Worm (Caenorhabditis elegans) whole organism, L2 larva: Measurements from ENCODE around the gene Y43F8C.17.
"Not testable (repeated sequence)": the region's sequence is repeated elsewhere in the genome, so short reads cannot be mapped to it uniquely, and the experiment has no call there.

Experiments
- C34F6.9 ChIP-seq: fragments of 150-350 bp; optimal IDR thresholded peaks from 2 replicates; lab custom pipeline; 2014; ENCODE audit warnings: missing biosample characterization, missing genetic modification characterization
- R02D3.7 ChIP-seq: fragments of 150-350 bp; optimal IDR thresholded peaks from 2 replicates; lab custom pipeline; 2014; ENCODE audit warnings: missing biosample characterization, missing genetic modification characterization
- alr-1 ChIP-seq: fragments of 150-350 bp; optimal IDR thresholded peaks from 2 replicates; lab custom pipeline; 2014; ENCODE audit warnings: missing biosample characterization, missing genetic modification characterization
- aly-2 ChIP-seq: fragments of 150-350 bp; optimal IDR thresholded peaks from 2 replicates; lab custom pipeline; 2014; ENCODE audit warnings: missing biosample characterization, missing genetic modification characterization
- blmp-1 ChIP-seq: sonication (generic microtip); optimal IDR thresholded peaks from 2 replicates; lab custom pipeline; 2017; ENCODE audit warnings: missing genetic modification characterization, mild to moderate bottlenecking, missing compliant biosample characterization, antibody characterized with exemption, moderate library complexity; ENCODE audit not compliant: insufficient read depth
- ceh-16 ChIP-seq: fragments of 150-350 bp; optimal IDR thresholded peaks from 2 replicates; lab custom pipeline; 2014; ENCODE audit warnings: missing biosample characterization, missing genetic modification characterization
- ceh-82 ChIP-seq: fragments of 150-350 bp; optimal IDR thresholded peaks from 2 replicates; lab custom pipeline; 2014; ENCODE audit warnings: missing biosample characterization, missing genetic modification characterization
- crh-2 ChIP-seq: sonication (generic microtip); optimal IDR thresholded peaks from 2 replicates; lab custom pipeline; 2017; ENCODE audit warnings: missing biosample characterization, missing genetic modification characterization
- dmd-4 ChIP-seq: sonication (generic microtip); optimal IDR thresholded peaks from 2 replicates; lab custom pipeline; 2017; ENCODE audit warnings: missing biosample characterization, missing genetic modification characterization
- egl-27 ChIP-seq: sonication (generic microtip); optimal IDR thresholded peaks from 3 replicates; lab custom pipeline; 2017; ENCODE audit warnings: missing biosample characterization, missing genetic modification reagents, missing genetic modification characterization
- elt-3 ChIP-seq: sonication (generic microtip); optimal IDR thresholded peaks from 2 replicates; lab custom pipeline; 2017; ENCODE audit warnings: missing biosample characterization, missing genetic modification characterization
- fos-1 ChIP-seq: fragments of 150-350 bp; optimal IDR thresholded peaks from 2 replicates; lab custom pipeline; 2014; ENCODE audit warnings: missing biosample characterization, missing genetic modification characterization
- gmeb-1 ChIP-seq: fragments of 150-350 bp; optimal IDR thresholded peaks from 2 replicates; lab custom pipeline; 2014; ENCODE audit warnings: missing biosample characterization, missing genetic modification characterization
- mdl-1 ChIP-seq, 2 experiments: fragments of 150-350 bp in 1 of 2; sonication (generic microtip) in 1 of 2; optimal IDR thresholded peaks; 2 replicates each; lab custom pipeline; 2017; ENCODE audit warnings: missing biosample characterization in 2 of 2, missing genetic modification characterization in 2 of 2
- nhr-10 ChIP-seq: sonication (generic microtip); optimal IDR thresholded peaks from 2 replicates; lab custom pipeline; 2017; ENCODE audit warnings: missing biosample characterization, missing genetic modification characterization
- nhr-11 ChIP-seq: fragments of 150-350 bp; optimal IDR thresholded peaks from 2 replicates; lab custom pipeline; 2014; ENCODE audit warnings: missing biosample characterization, missing genetic modification characterization
- nhr-129 ChIP-seq: fragments of 150-350 bp; optimal IDR thresholded peaks from 2 replicates; lab custom pipeline; 2014; ENCODE audit warnings: missing biosample characterization, missing genetic modification characterization
- nhr-21 ChIP-seq: fragments of 150-350 bp; optimal IDR thresholded peaks from 2 replicates; lab custom pipeline; 2014; ENCODE audit warnings: missing biosample characterization, missing genetic modification characterization
- nhr-237 ChIP-seq: fragments of 150-350 bp; optimal IDR thresholded peaks from 2 replicates; lab custom pipeline; 2014; ENCODE audit warnings: missing biosample characterization, missing genetic modification characterization
- nhr-25 ChIP-seq: fragments of 150-350 bp; sonication (generic microtip); optimal IDR thresholded peaks from 3 replicates; lab custom pipeline; 2014; ENCODE audit warnings: missing biosample characterization, missing genetic modification characterization
- nhr-6 ChIP-seq: fragments of 150-350 bp; optimal IDR thresholded peaks from 2 replicates; lab custom pipeline; 2014; ENCODE audit warnings: missing biosample characterization, missing genetic modification characterization
- nhr-77 ChIP-seq: fragments of 150-350 bp; optimal IDR thresholded peaks from 2 replicates; lab custom pipeline; 2014; ENCODE audit warnings: missing biosample characterization, missing genetic modification characterization
- sem-4 ChIP-seq: fragments of 150-350 bp; optimal IDR thresholded peaks from 2 replicates; lab custom pipeline; 2014; ENCODE audit warnings: missing biosample characterization, missing genetic modification reagents, missing genetic modification characterization
- sma-3 ChIP-seq: sonication (generic microtip); optimal IDR thresholded peaks from 2 replicates; lab custom pipeline; 2016; ENCODE audit warnings: missing genetic modification reagents, missing genetic modification characterization, missing compliant biosample characterization
- sma-9 ChIP-seq, 2 experiments: fragments of 150-350 bp in 1 of 2; sonication (generic microtip) in 1 of 2; optimal IDR thresholded peaks; 2 replicates each; lab custom pipeline; 2014 to 2016; ENCODE audit warnings: missing genetic modification characterization in 2 of 2, mild to moderate bottlenecking in 1 of 2, missing biosample characterization in 1 of 2, missing compliant biosample characterization in 1 of 2, missing genetic modification reagents in 1 of 2, moderate library complexity in 1 of 2
- unc-55 ChIP-seq: fragments of 150-350 bp; sonication (generic microtip); optimal IDR thresholded peaks from 3 replicates; lab custom pipeline; 2014; ENCODE audit warnings: missing biosample characterization, missing genetic modification reagents, missing genetic modification characterization
- unc-62 ChIP-seq: fragments of 150-350 bp; optimal IDR thresholded peaks from 2 replicates; lab custom pipeline; 2014; ENCODE audit warnings: missing biosample characterization, missing genetic modification reagents, missing genetic modification characterization
- zag-1 ChIP-seq: fragments of 150-350 bp; optimal IDR thresholded peaks from 2 replicates; lab custom pipeline; 2014; ENCODE audit warnings: missing biosample characterization, missing genetic modification characterization
- ztf-1 ChIP-seq: fragments of 200-800 bp; sonication (Bioruptor generic); conservative IDR thresholded peaks from 2 replicates; pipeline ENCODE4 v1.3.6; 2022; ENCODE audit warnings: missing genetic modification characterization, missing compliant biosample characterization

Y43F8C.17 gene

DNA sequence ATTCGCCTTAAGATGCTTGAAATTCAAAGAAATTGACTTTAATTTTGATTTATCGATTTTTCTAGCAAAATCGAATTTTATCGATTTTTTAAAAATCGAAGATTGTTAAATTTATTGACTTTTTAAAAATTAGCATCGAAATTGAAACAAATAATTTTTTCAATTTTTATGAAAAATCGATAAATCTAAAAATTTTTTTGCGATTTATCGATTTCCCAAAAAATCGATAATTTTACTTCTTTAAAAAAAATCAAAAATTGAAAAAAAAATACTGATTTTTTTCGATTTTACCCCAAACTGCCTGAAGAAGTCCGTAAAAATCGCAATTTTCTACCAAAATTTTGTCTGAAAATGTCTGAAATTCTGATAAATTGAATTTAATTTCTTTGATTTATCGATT lies 24.0 kb upstream of the Y43F8C.17 start:
- TF ChIP-seq elt-3 (tag; lab: Kevin White, UChicago): no peak
- no peak for TF ChIP-seq nhr-6 (tag; lab: Kevin White, UChicago)
- TF ChIP-seq nhr-10 (tag; lab: Kevin White, UChicago): no peak
- no peak for TF ChIP-seq sma-3 (GFP tag; lab: Kevin White, UChicago)
- no peak for TF ChIP-seq ceh-16 (tag; lab: Kevin White, UChicago)
- no peak for TF ChIP-seq fos-1 (tag; lab: Kevin White, UChicago)
- TF ChIP-seq nhr-237 (tag; lab: Kevin White, UChicago): no peak
- no peak for TF ChIP-seq egl-27 (tag; lab: Kevin White, UChicago)
- no peak for TF ChIP-seq mdl-1 (tag; optimal IDR thresholded peaks at IDR 0.05; lab: Kevin White, UChicago)

DNA sequence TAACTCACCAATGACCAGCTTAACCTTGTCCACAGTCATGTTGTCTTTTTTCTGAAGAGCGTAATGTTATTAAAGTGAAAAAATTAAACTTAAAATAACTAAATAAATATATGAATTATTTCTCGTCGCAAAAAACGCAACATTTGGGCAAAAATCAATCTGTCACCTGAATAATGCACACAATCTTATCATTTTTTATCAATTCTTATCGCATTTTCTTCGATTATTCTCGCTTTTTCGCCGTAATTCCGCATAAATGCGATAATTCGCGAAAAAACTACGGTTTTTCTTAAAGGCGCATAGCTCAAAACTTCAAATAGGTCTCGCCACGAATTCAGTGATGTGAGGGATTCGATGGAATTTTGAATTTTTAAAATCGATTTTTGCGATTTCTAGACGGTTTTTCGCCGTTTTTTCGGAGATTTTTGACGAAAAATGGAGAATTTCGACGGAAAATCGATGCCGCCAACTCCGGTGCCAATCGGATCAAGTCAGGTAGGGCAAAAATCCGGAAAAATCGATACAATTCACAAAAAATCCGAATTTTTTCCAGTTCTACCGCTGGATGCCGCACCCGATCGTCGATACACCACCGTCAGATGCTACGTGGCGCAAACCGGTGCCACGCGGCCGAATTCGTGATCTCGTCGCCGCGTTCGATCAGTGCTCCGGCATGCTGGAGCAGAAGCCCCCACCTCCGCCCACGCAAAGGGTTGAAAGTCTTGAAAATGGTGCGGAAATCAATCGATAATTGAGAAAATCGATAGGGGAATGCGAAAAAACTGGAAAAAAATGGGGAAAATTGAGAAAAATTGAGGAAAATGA lies 18.4 kb upstream of the Y43F8C.17 start, which contains the start of the genes Y43F8C.13 and ani-3:
Gene Y43F8C.13, minus strand, starts transcription at position 51 of the 825 bp plus-strand sequence.
Gene ani-3, plus strand, starts transcription at position 385 of the 825 bp plus-strand sequence.
- TF ChIP-seq nhr-11 (tag; lab: Kevin White, UChicago) (no peak), fos-1 (tag; lab: Kevin White, UChicago) (peak; percentile 80)

DNA sequence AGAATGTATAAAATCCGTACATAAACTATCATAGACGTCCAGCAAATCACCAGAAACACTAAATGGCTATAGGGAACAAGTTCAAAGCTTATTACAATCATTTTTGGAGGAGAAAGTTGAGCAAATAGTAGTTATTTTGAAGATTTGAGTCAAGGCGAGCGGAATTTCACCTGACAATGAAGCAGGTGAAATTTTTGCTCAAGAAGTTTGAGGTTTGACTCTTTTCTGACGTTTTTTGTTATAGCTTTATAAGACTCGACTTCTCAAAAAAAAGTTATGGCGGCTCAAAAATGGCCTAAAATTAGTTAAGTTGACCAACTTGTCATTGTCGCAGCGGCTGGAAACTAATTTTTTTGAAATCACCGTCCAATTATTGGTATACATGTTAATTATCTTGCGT lies 7.1 kb upstream of the Y43F8C.17 start, which contains the start of gene srv-3:
Gene srv-3, minus strand, starts transcription at position 101 of the 400 bp plus-strand sequence.
- TF ChIP-seq fos-1 (tag; lab: Kevin White, UChicago) (no peak), sma-9 (GFP tag; optimal IDR thresholded peaks at IDR 0.05; lab: Kevin White, UChicago) (no peak), sma-9 (tag; optimal IDR thresholded peaks at IDR 0.05; lab: Kevin White, UChicago) (no peak), nhr-77 (no peak), nhr-21 (tag; lab: Kevin White, UChicago) (no peak), nhr-129 (tag; lab: Kevin White, UChicago) (no peak)

DNA sequence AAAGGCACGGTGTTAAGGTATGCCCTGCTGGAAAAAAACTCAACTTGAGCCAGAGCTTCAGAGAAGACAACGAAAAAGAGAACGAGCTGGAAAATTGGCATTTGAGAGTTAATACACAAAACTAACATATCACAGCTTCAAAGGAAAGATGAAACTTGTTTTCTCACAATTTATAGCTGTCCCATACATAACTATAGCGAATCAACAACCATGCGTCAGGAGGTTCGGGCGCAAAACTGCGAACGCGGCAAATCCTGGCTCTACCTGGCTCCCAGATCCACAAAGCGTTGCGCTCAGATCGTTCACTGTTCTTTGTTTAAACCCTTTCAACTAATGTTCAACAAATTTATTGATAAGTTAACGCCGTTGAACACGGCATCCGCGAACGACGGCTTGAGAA lies 5.4 kb upstream of the Y43F8C.17 start, which contains the start of gene Y43F8C.15:
Gene Y43F8C.15, minus strand, starts transcription at position 101 of the 400 bp plus-strand sequence.
- TF ChIP-seq alr-1, zag-1, C34F6.9 (tag; lab: Kevin White, UChicago): not testable (repeated sequence)
- TF ChIP-seq, all 48 proteins: peak for 0; not testable (repeated sequence) for 48

DNA sequence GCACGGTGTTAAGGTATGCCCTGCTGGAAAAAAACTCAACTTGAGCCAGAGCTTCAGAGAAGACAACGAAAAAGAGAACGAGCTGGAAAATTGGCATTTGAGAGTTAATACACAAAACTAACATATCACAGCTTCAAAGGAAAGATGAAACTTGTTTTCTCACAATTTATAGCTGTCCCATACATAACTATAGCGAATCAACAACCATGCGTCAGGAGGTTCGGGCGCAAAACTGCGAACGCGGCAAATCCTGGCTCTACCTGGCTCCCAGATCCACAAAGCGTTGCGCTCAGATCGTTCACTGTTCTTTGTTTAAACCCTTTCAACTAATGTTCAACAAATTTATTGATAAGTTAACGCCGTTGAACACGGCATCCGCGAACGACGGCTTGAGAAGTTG lies 4.3 kb upstream of the Y43F8C.17 start, which contains the start of gene Y43F8C.23:
Gene Y43F8C.23, minus strand, starts transcription at position 101 of the 400 bp plus-strand sequence.
- TF ChIP-seq ztf-1; gmeb-1 (tag; lab: Kevin White, UChicago); egl-27 (tag; lab: Kevin White, UChicago): not testable (repeated sequence)
- TF ChIP-seq, all 48 proteins: peak for 0; not testable (repeated sequence) for 48

DNA sequence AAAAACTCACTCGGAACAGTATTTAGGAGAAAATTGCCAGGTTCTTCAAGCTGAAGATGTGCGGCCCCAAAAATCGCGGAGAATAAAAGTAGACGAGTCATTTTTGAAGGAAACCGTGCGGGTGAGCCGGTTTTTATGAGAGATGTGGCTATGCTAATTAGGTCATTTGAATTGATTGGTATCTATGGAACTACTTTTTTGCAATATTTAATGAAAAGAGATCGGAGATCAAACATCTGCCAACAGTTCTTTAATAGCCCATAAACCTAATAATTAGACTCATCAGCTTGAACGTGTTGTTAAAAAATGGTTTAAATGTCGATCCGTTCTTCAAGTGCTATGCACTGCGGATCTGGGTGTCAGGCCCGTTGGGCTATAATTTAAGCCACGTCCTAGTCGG lies 528 bp upstream of the Y43F8C.17 start, which contains the start of gene Y43F8C.16:
Gene Y43F8C.16, minus strand, starts transcription at position 101 of the 400 bp plus-strand sequence.
- no peak for TF ChIP-seq elt-3 (tag; lab: Kevin White, UChicago)
- TF ChIP-seq alr-1 (tag; lab: Kevin White, UChicago): no peak
- TF ChIP-seq nhr-77: no peak
- TF ChIP-seq ceh-16 (tag; lab: Kevin White, UChicago): no peak
- no peak for TF ChIP-seq sma-9 (GFP tag; optimal IDR thresholded peaks at IDR 0.05; lab: Kevin White, UChicago)
- TF ChIP-seq sma-9 (tag; optimal IDR thresholded peaks at IDR 0.05; lab: Kevin White, UChicago): no peak
- no peak for TF ChIP-seq R02D3.7 (tag; lab: Kevin White, UChicago)
- TF ChIP-seq dmd-4: no peak
- no peak for TF ChIP-seq zag-1 (tag; lab: Kevin White, UChicago)
- no peak for TF ChIP-seq sem-4 (tag; lab: Kevin White, UChicago)
- no peak for TF ChIP-seq C34F6.9 (tag; lab: Kevin White, UChicago)
- no peak for TF ChIP-seq ceh-82 (tag; lab: Kevin White, UChicago)
- TF ChIP-seq nhr-11 (tag; lab: Kevin White, UChicago): no peak
- TF ChIP-seq aly-2 (tag; lab: Kevin White, UChicago): no peak
- TF ChIP-seq gmeb-1 (tag; lab: Kevin White, UChicago): no peak
- TF ChIP-seq unc-62 (GFP tag; lab: Kevin White, UChicago): no peak
- no peak for TF ChIP-seq crh-2 (tag; lab: Kevin White, UChicago)
- TF ChIP-seq ztf-1: no peak
- TF ChIP-seq nhr-25 (tag; lab: Kevin White, UChicago): no peak
- no peak for TF ChIP-seq blmp-1
- no peak for TF ChIP-seq unc-55 (GFP tag; lab: Kevin White, UChicago)
